Worm (Caenorhabditis elegans) whole organism, young adult: Measurements from ENCODE around the gene peb-1.

Experiments used
- B0035.1 ChIP-seq: sonication (generic microtip); optimal IDR thresholded peaks from 2 replicates; lab custom pipeline; 2016; ENCODE audit warnings: missing genetic modification characterization, mild to moderate bottlenecking, missing compliant biosample characterization, missing genotype, missing genetic modification reagents
- C06A6.2 ChIP-seq: fragments of 200-800 bp; sonication (Bioruptor generic); conservative IDR thresholded peaks from 2 replicates; pipeline ENCODE4 v1.3.6; 2022; ENCODE audit warnings: missing genetic modification characterization, missing compliant biosample characterization
- C17E4.6 ChIP-seq: fragments of 200-800 bp; sonication (Bioruptor generic); IDR thresholded peaks from 2 replicates; pipeline ENCODE4 v1.3.6; 2022; ENCODE audit warnings: missing genetic modification reagents, missing genetic modification characterization, missing compliant biosample characterization
- D2030.7 ChIP-seq: fragments of 200-800 bp; sonication (Bioruptor generic); IDR thresholded peaks from 2 replicates; pipeline ENCODE4 v1.3.6; 2022; ENCODE audit warnings: missing genetic modification reagents, missing genetic modification characterization, missing compliant biosample characterization
- F22D6.2 ChIP-seq: sonication (generic microtip); optimal IDR thresholded peaks from 2 replicates; lab custom pipeline; 2016; ENCODE audit warnings: mild to moderate bottlenecking, missing genetic modification characterization, missing compliant biosample characterization
- F33H1.4 ChIP-seq: fragments of 200-800 bp; sonication (Bioruptor generic); IDR thresholded peaks from 2 replicates; pipeline ENCODE4 v1.3.6; 2022; ENCODE audit warnings: missing genetic modification reagents, missing genetic modification characterization, missing compliant biosample characterization
- F39B2.1 ChIP-seq: fragments of 200-800 bp; sonication (Bioruptor generic); IDR thresholded peaks from 2 replicates; pipeline ENCODE4 v1.3.6; 2022; ENCODE audit warnings: missing genetic modification reagents, missing genetic modification characterization, missing compliant biosample characterization
- F55B11.4 ChIP-seq: sonication (generic microtip); optimal IDR thresholded peaks from 2 replicates; lab custom pipeline; 2016; ENCODE audit warnings: missing compliant biosample characterization, missing genetic modification characterization, borderline replicate concordance; ENCODE audit not compliant: insufficient read depth
- Y53G8AR.9 ChIP-seq: fragments of 200-800 bp; sonication (Bioruptor generic); conservative IDR thresholded peaks from 2 replicates; pipeline ENCODE4 v1.3.6; 2022; ENCODE audit warnings: missing genetic modification reagents, missing genetic modification characterization, missing compliant biosample characterization
- Y67H2A.10 ChIP-seq: fragments of 200-800 bp; sonication (Bioruptor generic); conservative IDR thresholded peaks from 2 replicates; pipeline ENCODE4 v1.3.6; 2022; ENCODE audit warnings: missing genetic modification reagents, missing genetic modification characterization, missing compliant biosample characterization
- Y95B8A.8 ChIP-seq: fragments of 200-800 bp; sonication (Bioruptor generic); IDR thresholded peaks from 2 replicates; pipeline ENCODE4 v1.3.6; 2022; ENCODE audit warnings: missing genetic modification reagents, missing genetic modification characterization, missing compliant biosample characterization
- ZK185.1 ChIP-seq: sonication (generic microtip); optimal IDR thresholded peaks from 2 replicates; lab custom pipeline; 2016; ENCODE audit warnings: mild to moderate bottlenecking, missing genetic modification characterization, missing compliant biosample characterization; ENCODE audit not compliant: poor library complexity, severe bottlenecking
- athp-1 ChIP-seq: sonication (generic microtip); optimal IDR thresholded peaks from 2 replicates; lab custom pipeline; 2017; ENCODE audit warnings: mild to moderate bottlenecking, missing genetic modification characterization, missing compliant biosample characterization
- attf-3 ChIP-seq: fragments of 200-800 bp; sonication (Bioruptor generic); conservative IDR thresholded peaks from 2 replicates; pipeline ENCODE4 v1.3.6; 2022; ENCODE audit warnings: missing genetic modification reagents, missing genetic modification characterization, missing compliant biosample characterization
- attf-6 ChIP-seq: fragments of 200-800 bp; sonication (Bioruptor generic); IDR thresholded peaks from 2 replicates; pipeline ENCODE4 v1.3.6; 2022; ENCODE audit warnings: missing genetic modification reagents, missing genetic modification characterization, missing compliant biosample characterization
- ccch-3 ChIP-seq: fragments of 200-800 bp; sonication (Bioruptor generic); optimal IDR thresholded peaks from 2 replicates; lab custom pipeline; 2018; ENCODE audit warnings: mild to moderate bottlenecking, missing genetic modification characterization, missing compliant biosample characterization
- ceh-40 ChIP-seq: fragments of 200-800 bp; sonication (Bioruptor generic); IDR thresholded peaks from 2 replicates; pipeline ENCODE4 v1.3.6; 2022; ENCODE audit warnings: missing genetic modification characterization, missing compliant biosample characterization
- chd-7 ChIP-seq: sonication (generic microtip); optimal IDR thresholded peaks from 2 replicates; lab custom pipeline; 2016; ENCODE audit warnings: mild to moderate bottlenecking, missing genetic modification characterization, moderate library complexity, missing compliant biosample characterization
- efl-1 ChIP-seq: fragments of 150-350 bp; optimal IDR thresholded peaks from 2 replicates; lab custom pipeline; 2014; ENCODE audit warnings: missing biosample characterization, missing genetic modification reagents, missing genetic modification characterization
- egl-18 ChIP-seq: fragments of 200-800 bp; sonication (Bioruptor generic); IDR thresholded peaks from 2 replicates; pipeline ENCODE4 v1.3.6; 2022; ENCODE audit warnings: missing genetic modification reagents, missing genetic modification characterization, missing compliant biosample characterization
- ets-4 ChIP-seq: fragments of 200-800 bp; sonication (Bioruptor generic); optimal IDR thresholded peaks from 2 replicates; lab custom pipeline; 2018; ENCODE audit warnings: mild to moderate bottlenecking, missing genetic modification characterization, missing compliant biosample characterization
- hlh-26 ChIP-seq: fragments of 200-800 bp; sonication (Bioruptor generic); conservative IDR thresholded peaks from 2 replicates; pipeline ENCODE4 v1.3.6; 2022; ENCODE audit warnings: missing genetic modification reagents, missing genetic modification characterization, missing compliant biosample characterization
- lin-40 ChIP-seq: sonication (generic microtip); optimal IDR thresholded peaks from 2 replicates; lab custom pipeline; 2016; ENCODE audit warnings: missing genetic modification characterization, mild to moderate bottlenecking, missing compliant biosample characterization, missing genotype, missing genetic modification reagents
- lin-54 ChIP-seq: fragments of 200-800 bp; sonication (Bioruptor generic); optimal IDR thresholded peaks from 2 replicates; lab custom pipeline; 2018; ENCODE audit warnings: mild to moderate bottlenecking, missing genetic modification characterization, missing compliant biosample characterization
- lsl-1 ChIP-seq: fragments of 200-800 bp; sonication (Bioruptor generic); optimal IDR thresholded peaks from 2 replicates; lab custom pipeline; 2018; ENCODE audit warnings: mild to moderate bottlenecking, missing genetic modification characterization, moderate library complexity, missing compliant biosample characterization
- mcd-1 ChIP-seq: fragments of 200-800 bp; sonication (Bioruptor generic); IDR thresholded peaks from 2 replicates; pipeline ENCODE4 v1.3.6; 2022; ENCODE audit warnings: missing genetic modification reagents, missing genetic modification characterization, missing compliant biosample characterization
- mel-28 ChIP-seq: sonication (generic microtip); optimal IDR thresholded peaks from 2 replicates; lab custom pipeline; 2016; ENCODE audit warnings: borderline replicate concordance, mild to moderate bottlenecking, missing genetic modification characterization, missing compliant biosample characterization
- mes-4 ChIP-seq: sonication (generic microtip); optimal IDR thresholded peaks from 2 replicates; lab custom pipeline; 2016; ENCODE audit warnings: missing genotype, missing genetic modification characterization, missing compliant biosample characterization
- nhr-27 ChIP-seq: fragments of 200-800 bp; sonication (Bioruptor generic); optimal IDR thresholded peaks from 2 replicates; lab custom pipeline; 2018; ENCODE audit warnings: mild to moderate bottlenecking, missing genetic modification characterization, moderate library complexity, missing compliant biosample characterization
- pbrm-1 ChIP-seq: fragments of 200-800 bp; sonication (Bioruptor generic); IDR thresholded peaks from 2 replicates; pipeline ENCODE4 v1.3.6; 2022; ENCODE audit warnings: missing genetic modification reagents, missing genetic modification characterization, missing compliant biosample characterization
- pha-4 ChIP-seq: fragments of 150-350 bp; sonication (generic microtip); optimal IDR thresholded peaks from 2 replicates; lab custom pipeline; 2014; ENCODE audit warnings: missing biosample characterization, missing genetic modification reagents, missing genetic modification characterization
- rec-8 ChIP-seq, 2 experiments: sonication (generic microtip); optimal IDR thresholded peaks; 2 replicates each; lab custom pipeline; 2016; ENCODE audit warnings: mild to moderate bottlenecking in 2 of 2, missing genetic modification characterization in 2 of 2, missing genetic modification reagents in 2 of 2, missing genotype in 2 of 2, missing biosample characterization in 1 of 2, missing compliant biosample characterization in 1 of 2, moderate library complexity in 1 of 2
- repo-1 ChIP-seq: sonication (generic microtip); optimal IDR thresholded peaks from 2 replicates; lab custom pipeline; 2017; ENCODE audit warnings: mild to moderate bottlenecking, missing genetic modification characterization, missing compliant biosample characterization
- sea-2 ChIP-seq: fragments of 200-800 bp; sonication (Bioruptor generic); IDR thresholded peaks from 2 replicates; pipeline ENCODE4 v1.3.6; 2022; ENCODE audit warnings: missing genetic modification characterization, missing compliant biosample characterization
- somi-1 ChIP-seq: fragments of 200-800 bp; sonication (Bioruptor generic); optimal IDR thresholded peaks from 2 replicates; lab custom pipeline; 2018; ENCODE audit warnings: mild to moderate bottlenecking, missing genetic modification characterization, missing compliant biosample characterization
- sptf-2 ChIP-seq: fragments of 200-800 bp; sonication (Bioruptor generic); optimal IDR thresholded peaks from 2 replicates; lab custom pipeline; 2018; ENCODE audit warnings: mild to moderate bottlenecking, missing genetic modification characterization, missing compliant biosample characterization
- tbp1 ChIP-seq: fragments of 200-800 bp; sonication (Bioruptor generic); optimal IDR thresholded peaks from 2 replicates; lab custom pipeline; 2018; ENCODE audit warnings: mild to moderate bottlenecking, missing genetic modification characterization, missing compliant biosample characterization
- tbx-9 ChIP-seq: sonication (generic microtip); optimal IDR thresholded peaks from 2 replicates; lab custom pipeline; 2016; ENCODE audit warnings: borderline replicate concordance, missing genetic modification characterization, inconsistent platforms, missing compliant biosample characterization
- unc-130 ChIP-seq: sonication (generic microtip); optimal IDR thresholded peaks from 2 replicates; lab custom pipeline; 2016; ENCODE audit warnings: missing genetic modification reagents, missing genetic modification characterization, missing compliant biosample characterization
- ztf-18 ChIP-seq: sonication (generic microtip); optimal IDR thresholded peaks from 2 replicates; lab custom pipeline; 2016; ENCODE audit warnings: missing genotype, mild to moderate bottlenecking, missing genetic modification characterization, missing compliant biosample characterization
- ztf-22 ChIP-seq: fragments of 200-800 bp; sonication (Bioruptor generic); optimal IDR thresholded peaks from 2 replicates; lab custom pipeline; 2018; ENCODE audit warnings: mild to moderate bottlenecking, missing genetic modification characterization, moderate library complexity, missing compliant biosample characterization
- ztf-6 ChIP-seq: fragments of 200-800 bp; sonication (Bioruptor generic); IDR thresholded peaks from 2 replicates; pipeline ENCODE4 v1.3.6; 2022; ENCODE audit warnings: missing genetic modification reagents, missing genetic modification characterization, missing compliant biosample characterization

Gene peb-1

DNA sequence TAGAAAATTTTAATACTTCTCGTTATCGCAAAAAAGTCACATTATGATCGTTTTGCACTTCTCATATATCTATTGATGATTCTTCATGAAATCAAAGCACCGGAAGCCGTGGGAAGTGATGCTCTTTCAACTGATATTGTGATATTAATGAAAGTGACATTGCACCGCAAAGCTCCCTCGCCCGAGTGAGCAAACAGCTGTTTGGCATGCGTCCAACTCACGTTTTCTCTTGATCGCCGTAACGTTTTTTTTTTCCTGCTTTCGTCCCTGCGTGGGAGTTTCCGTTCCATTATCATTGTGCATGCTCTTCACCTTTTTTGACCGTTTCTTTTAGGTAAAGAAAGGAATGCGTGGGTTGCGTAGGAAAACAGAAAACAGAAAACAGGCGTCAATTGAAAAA lies 22.0 kb upstream of the peb-1 start (continued):
- TF ChIP-seq egl-18 (GFP tag; lab: Robert Waterston, UW) (no peak), ZK185.1 (tag; lab: Kevin White, UChicago) (no peak), lin-40 (tag; lab: Kevin White, UChicago) (no peak), lin-54 (GFP tag; lab: Kevin White, UChicago) (no peak), F55B11.4 (tag; lab: Kevin White, UChicago) (no peak), pha-4 (tag; lab: Kevin White, UChicago) (no peak)

DNA sequence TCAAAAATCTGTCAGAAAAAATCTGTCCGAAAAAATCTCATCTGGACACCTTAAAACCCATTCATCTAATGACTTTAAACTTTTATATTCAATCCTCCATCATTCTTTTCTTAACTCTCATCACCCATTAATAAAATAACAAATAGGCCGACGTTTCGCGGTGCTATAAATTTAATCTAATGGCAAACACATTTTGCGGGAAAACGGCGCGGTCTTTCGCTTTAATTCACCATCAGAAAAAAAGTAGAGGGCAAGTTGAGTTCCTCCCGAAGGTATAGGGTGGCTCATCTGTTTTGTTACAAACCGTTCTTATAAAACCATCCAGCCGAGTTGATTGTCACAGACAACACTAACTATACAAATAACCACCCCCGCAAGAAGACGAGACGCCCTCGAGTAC lies 20.1 kb upstream of the peb-1 start:
- no peak for TF ChIP-seq Y95B8A.8 (GFP tag; lab: Robert Waterston, UW)
- no peak for TF ChIP-seq ztf-22 (GFP tag; lab: Kevin White, UChicago)
- TF ChIP-seq tbx-9 = no peak
- TF ChIP-seq nhr-27 (tag; lab: Kevin White, UChicago) = no peak
- no peak for TF ChIP-seq C17E4.6 (GFP tag; lab: Robert Waterston, UW)

ce11 chrX:2191925-2192554 lies 18.8 kb upstream of the peb-1 start, which contains the start of gene gap-1:
gap-1 (plus strand) TSS chrX:2192504.
- no peak for TF ChIP-seq F33H1.4 (GFP tag; lab: Robert Waterston, UW)
- no peak for TF ChIP-seq rec-8 (tag; optimal IDR thresholded peaks at IDR 0.05; lab: Kevin White, UChicago)
- no peak for TF ChIP-seq efl-1

- TF ChIP-seq ztf-6 (GFP tag; lab: Robert Waterston, UW) (no peak), sea-2 (no peak), ztf-18 (tag; lab: Kevin White, UChicago) (no peak), pha-4 (tag; lab: Kevin White, UChicago) (no peak), lsl-1 (GFP tag; lab: Kevin White, UChicago) (no peak), F22D6.2 (no peak), C06A6.2 (no peak), F55B11.4 (tag; lab: Kevin White, UChicago) (no peak), attf-6 (GFP tag; lab: Robert Waterston, UW) (no peak), tbp1 (GFP tag; lab: Kevin White, UChicago) (no peak), ets-4 (GFP tag; lab: Kevin White, UChicago) (no peak), ceh-40 (GFP tag; lab: Robert Waterston, UW) (no peak), sptf-2 (GFP tag; lab: Kevin White, UChicago) (no peak), mel-28 (no peak), Y53G8AR.9 (GFP tag; lab: Robert Waterston, UW) (no peak), hlh-26 (GFP tag; lab: Robert Waterston, UW) (no peak), repo-1 (no peak), chd-7 (tag; lab: Kevin White, UChicago) (no peak), ccch-3 (no peak), C17E4.6 (GFP tag; lab: Robert Waterston, UW) (no peak)
These were observed 13.4 kb upstream of the peb-1 start for ce11 chrX:2197444-2197843.

DNA sequence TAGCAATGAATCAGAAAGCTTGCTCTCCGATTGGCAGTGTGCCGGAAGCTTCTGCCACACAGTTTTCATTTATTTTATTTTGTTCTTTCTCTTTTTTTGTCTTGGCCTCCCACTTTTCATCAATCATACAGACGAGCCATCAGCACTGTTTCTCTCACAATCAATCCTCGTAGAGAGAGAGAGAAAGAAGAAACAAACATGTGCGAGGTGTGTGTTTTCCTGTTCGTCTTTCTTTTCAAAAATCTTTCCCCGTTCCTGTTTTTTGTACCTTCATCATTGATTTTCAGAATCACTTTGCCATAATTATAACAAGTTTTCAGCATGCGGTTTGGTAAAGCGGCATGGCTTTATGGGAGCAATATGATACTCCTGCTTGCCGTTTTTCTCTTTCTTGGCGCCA lies 11.7 kb upstream of the peb-1 start, which contains the start of gene T24C12.1:
T24C12.1 (plus strand) TSS at position 301 of the 400 bp plus-strand sequence.
- TF ChIP-seq ets-4 (GFP tag; lab: Kevin White, UChicago) (no peak), F39B2.1 (GFP tag; lab: Robert Waterston, UW) (no peak), mcd-1 (GFP tag; lab: Robert Waterston, UW) (no peak), mes-4 (tag; lab: Kevin White, UChicago) (no peak), athp-1 (tag; lab: Kevin White, UChicago) (no peak), pbrm-1 (GFP tag; lab: Robert Waterston, UW) (no peak), lin-54 (GFP tag; lab: Kevin White, UChicago) (no peak), unc-130 (GFP tag; lab: Kevin White, UChicago) (no peak), B0035.1 (tag; lab: Kevin White, UChicago) (no peak), ztf-22 (GFP tag; lab: Kevin White, UChicago) (no peak), D2030.7 (GFP tag; lab: Robert Waterston, UW) (no peak), Y53G8AR.9 (GFP tag; lab: Robert Waterston, UW) (no peak), attf-3 (no peak), somi-1 (no peak), Y67H2A.10 (GFP tag; lab: Robert Waterston, UW) (no peak), lsl-1 (GFP tag; lab: Kevin White, UChicago) (no peak)
